Fruit fly (Drosophila melanogaster) whole organism, pupa: ENCODE results near the gene Meltrin.

Source experiments
- CG10348 ChIP-seq: fragments of 200-800 bp; sonication (Bioruptor generic); IDR thresholded peaks from 2 replicates; pipeline ENCODE4 v1.3.6; 2022; ENCODE audit warnings: missing biosample characterization, missing genetic modification characterization
- CG12605 ChIP-seq: fragments of 200-800 bp; sonication (Bioruptor generic); IDR thresholded peaks from 2 replicates; pipeline ENCODE4 v1.3.6; 2022; ENCODE audit warnings: missing biosample characterization, missing genetic modification characterization
- CG13204 ChIP-seq: fragments of 200-800 bp; sonication (Bioruptor generic); optimal IDR thresholded peaks from 2 replicates; lab custom pipeline; 2018; ENCODE audit warnings: missing biosample characterization, mild to moderate bottlenecking, missing genetic modification characterization, moderate library complexity
- CG14655 ChIP-seq: fragments of 200-800 bp; sonication (Bioruptor generic); optimal IDR thresholded peaks from 3 replicates; lab custom pipeline; 2017; ENCODE audit warnings: mild to moderate bottlenecking, missing biosample characterization, missing genetic modification reagents, missing genetic modification characterization
- CG15710 ChIP-seq: fragments of 200-800 bp; sonication (Bioruptor generic); optimal IDR thresholded peaks from 2 replicates; lab custom pipeline; 2018; ENCODE audit warnings: missing biosample characterization, mild to moderate bottlenecking, missing genetic modification characterization, moderate library complexity
- CG17806 ChIP-seq: fragments of 200-800 bp; sonication (Bioruptor generic); optimal IDR thresholded peaks from 2 replicates; lab custom pipeline; 2018; ENCODE audit warnings: missing biosample characterization, mild to moderate bottlenecking, missing genetic modification characterization, moderate library complexity
- CG32121 ChIP-seq: fragments of 200-800 bp; sonication (Bioruptor generic); IDR thresholded peaks from 2 replicates; pipeline ENCODE4 v1.3.6; 2022; ENCODE audit warnings: missing biosample characterization, missing genetic modification characterization
- CG34367 ChIP-seq: fragments of 200-800 bp; sonication (Bioruptor generic); optimal IDR thresholded peaks from 2 replicates; lab custom pipeline; 2018; ENCODE audit warnings: missing biosample characterization, mild to moderate bottlenecking, missing genetic modification characterization
- CG4496 ChIP-seq: fragments of 200-800 bp; sonication (Bioruptor generic); IDR thresholded peaks from 3 replicates; pipeline ENCODE4 v1.3.6; 2022; ENCODE audit warnings: missing biosample characterization, missing genetic modification characterization
- CG8159 ChIP-seq: fragments of 200-800 bp; sonication (Bioruptor generic); optimal IDR thresholded peaks from 3 replicates; lab custom pipeline; 2018; ENCODE audit warnings: missing biosample characterization, mild to moderate bottlenecking, missing genetic modification characterization, moderate library complexity
- CG8301 ChIP-seq: fragments of 200-800 bp; sonication (Bioruptor generic); optimal IDR thresholded peaks from 2 replicates; lab custom pipeline; 2018; ENCODE audit warnings: missing biosample characterization, mild to moderate bottlenecking, missing genetic modification characterization
- CG9948 ChIP-seq: fragments of 200-800 bp; sonication (Bioruptor generic); optimal IDR thresholded peaks from 2 replicates; lab custom pipeline; 2018; ENCODE audit warnings: missing biosample characterization, mild to moderate bottlenecking, missing genetic modification characterization, moderate library complexity
- D1 ChIP-seq: fragments of 200-800 bp; sonication (Bioruptor generic); optimal IDR thresholded peaks from 2 replicates; lab custom pipeline; 2018; ENCODE audit warnings: missing biosample characterization, mild to moderate bottlenecking, missing genetic modification characterization, moderate library complexity
- EcR ChIP-seq: fragments of 200-800 bp; sonication (Bioruptor generic); optimal IDR thresholded peaks from 3 replicates; lab custom pipeline; 2019; ENCODE audit warnings: missing biosample characterization, missing genetic modification characterization, mild to moderate bottlenecking, moderate library complexity, missing genetic modification reagents
- Ets98B ChIP-seq: fragments of 200-800 bp; sonication (Bioruptor generic); IDR thresholded peaks from 2 replicates; pipeline ENCODE4 v1.3.6; 2022; ENCODE audit warnings: missing biosample characterization, missing genetic modification characterization
- Pif1A ChIP-seq: fragments of 200-800 bp; sonication (Bioruptor generic); optimal IDR thresholded peaks from 3 replicates; lab custom pipeline; 2016; ENCODE audit warnings: missing biosample characterization, missing genetic modification characterization
- Pif1B ChIP-seq: fragments of 200-800 bp; sonication (Bioruptor generic); optimal IDR thresholded peaks from 3 replicates; lab custom pipeline; 2016; ENCODE audit warnings: missing biosample characterization, missing genetic modification characterization
- Snoo ChIP-seq: fragments of 200-800 bp; sonication (Bioruptor generic); optimal IDR thresholded peaks from 3 replicates; lab custom pipeline; 2017; ENCODE audit warnings: missing biosample characterization, mild to moderate bottlenecking, missing genetic modification characterization, inconsistent platforms
- fd96Ca ChIP-seq: fragments of 200-800 bp; sonication (Bioruptor generic); IDR thresholded peaks from 3 replicates; pipeline ENCODE4 v1.3.6; 2022; ENCODE audit warnings: missing biosample characterization, missing genetic modification characterization
- gl ChIP-seq: fragments of 200-800 bp; sonication (Bioruptor generic); optimal IDR thresholded peaks from 2 replicates; lab custom pipeline; 2018; ENCODE audit warnings: missing biosample characterization, mild to moderate bottlenecking, missing genetic modification characterization
- rn ChIP-seq: fragments of 200-800 bp; sonication (Bioruptor generic); IDR thresholded peaks from 2 replicates; pipeline ENCODE4 v1.3.6; 2022; ENCODE audit warnings: missing biosample characterization, missing genetic modification characterization

Meltrin gene

dm6 chr3R:14662989-14663500 lies 34.0 kb downstream of the Meltrin start, which contains the start of the genes Rad17 and BigH1:
Rad17 (minus strand) TSS chr3R:14663197.
BigH1 (plus strand) TSS chr3R:14663450.
- TF ChIP-seq CG12605 (GFP tag; lab: Robert Waterston, UW) (no peak), CG10348 (GFP tag; lab: Robert Waterston, UW) (no peak), CG32121 (GFP tag; lab: Robert Waterston, UW) (no peak), Pif1B (GFP tag; lab: Kevin White, UChicago) (no peak), D1 (tag; lab: Kevin White, UChicago) (no peak), CG8159 (no peak), CG13204 (GFP tag; lab: Kevin White, UChicago) (no peak), gl (no peak), rn (GFP tag; lab: Robert Waterston, UW) (no peak), CG4496 (GFP tag; lab: Robert Waterston, UW) (no peak), EcR (GFP tag; lab: Kevin White, UChicago) (no peak), CG14655 (GFP tag; lab: Kevin White, UChicago) (no peak), Ets98B (GFP tag; lab: Robert Waterston, UW) (no peak), fd96Ca (GFP tag; lab: Robert Waterston, UW) (no peak), CG17806 (tag; lab: Kevin White, UChicago) (no peak)

DNA sequence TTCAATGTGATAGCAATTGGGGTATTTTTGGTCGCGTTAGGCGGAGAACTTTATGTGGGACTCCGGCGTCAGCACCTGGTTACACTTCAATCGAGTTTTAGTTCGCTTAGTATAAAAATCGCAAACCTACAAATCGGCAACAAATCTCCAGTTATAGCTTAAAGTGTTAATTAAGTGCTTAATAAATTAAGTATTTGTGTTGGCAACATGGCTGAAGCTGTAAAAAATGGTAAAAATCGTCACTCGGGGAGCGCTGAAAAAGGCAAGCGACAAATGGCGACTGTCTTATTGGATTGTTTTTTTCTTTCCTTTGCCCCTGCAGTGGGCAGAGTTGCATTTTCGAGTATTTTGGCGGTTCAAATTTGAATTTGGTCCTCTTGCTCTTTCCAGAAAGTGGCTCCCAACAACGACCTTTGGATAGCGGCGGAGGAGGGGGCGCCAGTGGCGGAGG lies 37.7 kb downstream of the Meltrin start, which contains the start of gene Hexim:
Hexim (plus strand) TSS at position 85 of the 451 bp plus-strand sequence.
- TF ChIP-seq CG13204 (GFP tag; lab: Kevin White, UChicago), result no peak
- peak; percentile 52; the same call in 2 of the 3 replicates for TF ChIP-seq CG4496 (GFP tag; lab: Robert Waterston, UW)
- no peak for TF ChIP-seq CG34367 (tag; lab: Kevin White, UChicago)
- peak; percentile 40 for TF ChIP-seq EcR (GFP tag; lab: Kevin White, UChicago)
- TF ChIP-seq CG17806 (tag; lab: Kevin White, UChicago), result peak; percentile 20
- peak; percentile 29 for TF ChIP-seq CG15710 (tag; lab: Kevin White, UChicago)
- peak; percentile 52 for TF ChIP-seq Ets98B (GFP tag; lab: Robert Waterston, UW)
- no peak for TF ChIP-seq D1 (tag; lab: Kevin White, UChicago)
- peak; percentile 31 for TF ChIP-seq gl
- TF ChIP-seq CG8301 (tag; lab: Kevin White, UChicago), result no peak
- TF ChIP-seq Snoo, result peak; percentile 26
- no peak for TF ChIP-seq CG9948
- TF ChIP-seq CG10348 (GFP tag; lab: Robert Waterston, UW), result no peak
- no peak for TF ChIP-seq Pif1A
- no peak for TF ChIP-seq Pif1B (GFP tag; lab: Kevin White, UChicago)
- TF ChIP-seq CG14655 (GFP tag; lab: Kevin White, UChicago), result no peak
- no peak for TF ChIP-seq CG32121 (GFP tag; lab: Robert Waterston, UW)
- no peak for TF ChIP-seq rn (GFP tag; lab: Robert Waterston, UW)
- no peak; the same call in 1 of the 2 replicates for TF ChIP-seq CG12605 (GFP tag; lab: Robert Waterston, UW)

- no peak for TF ChIP-seq CG17806 (tag; lab: Kevin White, UChicago)
These were observed 38.9 kb downstream of the Meltrin start for dm6 chr3R:14658170-14658569.

DNA sequence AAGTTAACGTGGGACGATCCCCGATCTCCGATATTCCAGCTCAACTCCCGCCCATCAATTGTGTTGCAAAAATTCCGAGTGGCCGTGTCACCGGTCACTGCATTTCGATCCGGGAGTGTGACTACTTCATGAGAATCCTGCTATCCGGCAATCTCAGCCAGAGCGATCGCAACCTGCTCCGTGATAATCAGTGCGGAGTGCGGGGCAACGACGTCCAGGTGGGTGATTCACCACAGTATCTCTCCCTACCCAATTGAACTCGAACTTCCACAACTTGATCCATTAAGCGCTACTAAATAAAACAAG lies 39.5 kb downstream of the Meltrin start:
- TF ChIP-seq CG8301 (tag; lab: Kevin White, UChicago), result no peak
- no peak for TF ChIP-seq CG15710 (tag; lab: Kevin White, UChicago)
- TF ChIP-seq CG9948, result no peak
- TF ChIP-seq CG17806 (tag; lab: Kevin White, UChicago), result no peak
- TF ChIP-seq Ets98B (GFP tag; lab: Robert Waterston, UW), result no peak
- TF ChIP-seq rn (GFP tag; lab: Robert Waterston, UW), result no peak
- no peak for TF ChIP-seq Pif1B (GFP tag; lab: Kevin White, UChicago)
- TF ChIP-seq CG34367 (tag; lab: Kevin White, UChicago), result no peak
- no peak for TF ChIP-seq CG4496 (GFP tag; lab: Robert Waterston, UW)
- no peak for TF ChIP-seq CG13204 (GFP tag; lab: Kevin White, UChicago)
- no peak for TF ChIP-seq CG8159
- no peak for TF ChIP-seq gl

DNA sequence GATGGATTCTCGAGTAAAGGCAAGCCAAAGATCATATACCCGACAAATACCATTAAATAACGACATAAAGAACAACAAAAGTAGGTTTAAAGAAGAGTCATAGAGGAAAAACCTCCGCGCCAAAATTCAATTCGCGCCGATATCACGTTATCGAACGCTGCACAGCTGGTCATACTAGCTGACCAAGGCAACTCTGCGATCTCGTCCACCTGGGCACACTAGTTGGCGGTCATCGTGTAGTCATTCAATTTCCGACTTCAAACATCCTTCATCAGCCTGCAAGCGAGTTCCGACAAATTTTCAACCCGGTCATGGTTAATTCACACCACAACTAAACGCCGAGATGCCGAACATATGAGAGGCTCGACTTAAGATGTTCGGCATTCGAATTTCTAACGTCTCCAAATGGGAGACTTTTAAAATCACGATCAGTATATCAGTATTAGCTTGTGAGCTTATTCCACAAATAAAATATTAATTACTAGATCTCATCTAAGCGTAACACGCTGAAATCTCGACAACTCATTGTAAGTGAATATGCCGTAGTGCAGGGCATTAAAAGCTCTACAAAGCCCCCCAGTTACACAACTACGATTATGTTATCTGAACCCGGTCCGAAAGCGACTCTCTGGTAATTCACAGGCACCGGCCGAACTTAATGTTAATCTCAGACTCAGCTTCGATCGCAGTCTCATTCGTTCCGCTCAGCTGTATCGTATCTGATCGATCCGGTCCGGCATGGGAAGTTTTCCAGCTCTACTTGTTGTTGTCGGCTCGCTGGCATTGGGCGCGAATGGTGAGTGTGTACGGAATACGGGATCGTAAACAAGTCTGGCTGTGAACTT lies 40.1 kb downstream of the Meltrin start, which contains the start of gene CG3505:
CG3505 (plus strand) TSS at position 688 of the 845 bp plus-strand sequence.
- peak; percentile 73 for TF ChIP-seq Ets98B (GFP tag; lab: Robert Waterston, UW)
- TF ChIP-seq CG32121 (GFP tag; lab: Robert Waterston, UW), result peak; percentile 54; the same call in 1 of the 2 replicates
- peak; percentile 65; the same call in 1 of the 2 replicates for TF ChIP-seq CG12605 (GFP tag; lab: Robert Waterston, UW)
- TF ChIP-seq CG8159, result peak; percentile 40
- TF ChIP-seq CG14655 (GFP tag; lab: Kevin White, UChicago), result no peak
- TF ChIP-seq CG4496 (GFP tag; lab: Robert Waterston, UW), result peak; percentile 56; the same call in 1 of the 3 replicates
- TF ChIP-seq CG13204 (GFP tag; lab: Kevin White, UChicago), result no peak
- no peak for TF ChIP-seq CG10348 (GFP tag; lab: Robert Waterston, UW)
- TF ChIP-seq Pif1A, result no peak
- TF ChIP-seq CG9948, result no peak
- peak; percentile 24 for TF ChIP-seq CG17806 (tag; lab: Kevin White, UChicago)
- TF ChIP-seq Snoo, result peak; percentile 27
- TF ChIP-seq CG34367 (tag; lab: Kevin White, UChicago), result peak; percentile 25
- no peak for TF ChIP-seq gl
- TF ChIP-seq EcR (GFP tag; lab: Kevin White, UChicago), result no peak
- peak; percentile 48 for TF ChIP-seq CG15710 (tag; lab: Kevin White, UChicago)
- TF ChIP-seq fd96Ca (GFP tag; lab: Robert Waterston, UW), result peak; percentile 74; the same call in 2 of the 3 replicates
- TF ChIP-seq Pif1B (GFP tag; lab: Kevin White, UChicago), result peak; percentile 4
- peak; percentile 20 for TF ChIP-seq CG8301 (tag; lab: Kevin White, UChicago)
